Fruit fly (Drosophila melanogaster) whole organism, embryonic: ENCODE results near the gene CG3198.

ENCODE experiments used
- B-H2 ChIP-seq: fragments of 200-800 bp; sonication (Bioruptor generic); optimal IDR thresholded peaks from 2 replicates; lab custom pipeline; 2018; ENCODE audit warnings: missing biosample characterization, mild to moderate bottlenecking, missing genetic modification characterization
- C15 ChIP-seq: fragments of 200-800 bp; sonication (Bioruptor generic); IDR thresholded peaks from 3 replicates; pipeline ENCODE4 v1.3.6; 2022; ENCODE audit warnings: missing biosample characterization, missing genetic modification characterization
- CG11456 ChIP-seq: fragments of 200-800 bp; sonication (Bioruptor generic); IDR thresholded peaks from 3 replicates; pipeline ENCODE4 v1.3.6; 2022; ENCODE audit warnings: missing biosample characterization, missing genetic modification characterization
- CG12219 ChIP-seq: fragments of 200-800 bp; sonication (Bioruptor generic); optimal IDR thresholded peaks from 3 replicates; lab custom pipeline; 2018; ENCODE audit warnings: missing biosample characterization, mild to moderate bottlenecking, missing genetic modification characterization
- CG1233 ChIP-seq: fragments of 200-800 bp; sonication (Bioruptor generic); optimal IDR thresholded peaks from 4 replicates; lab custom pipeline; 2018; ENCODE audit warnings: missing biosample characterization, mild to moderate bottlenecking, missing genetic modification characterization
- CG13287 ChIP-seq: fragments of 200-800 bp; sonication (Bioruptor generic); IDR thresholded peaks from 2 replicates; pipeline ENCODE4 v1.3.6; 2022; ENCODE audit warnings: missing biosample characterization, missing genetic modification characterization; ENCODE audit not compliant: partially characterized antibody
- CG14441 ChIP-seq: fragments of 200-800 bp; sonication (Bioruptor generic); IDR thresholded peaks from 2 replicates; pipeline ENCODE4 v1.3.6; 2022; ENCODE audit warnings: missing biosample characterization, missing genetic modification characterization
- CG15514 ChIP-seq: fragments of 200-800 bp; sonication (Bioruptor generic); optimal IDR thresholded peaks from 3 replicates; lab custom pipeline; 2017; ENCODE audit warnings: missing biosample characterization, missing genetic modification characterization, mild to moderate bottlenecking, moderate library complexity, missing genetic modification reagents
- CG1603 ChIP-seq: fragments of 200-800 bp; sonication (Bioruptor generic); optimal IDR thresholded peaks from 2 replicates; lab custom pipeline; 2019; ENCODE audit warnings: missing biosample characterization, mild to moderate bottlenecking, missing genetic modification characterization, moderate library complexity
- CG17912 ChIP-seq: fragments of 200-800 bp; sonication (Bioruptor generic); optimal IDR thresholded peaks from 2 replicates; lab custom pipeline; 2018; ENCODE audit warnings: missing biosample characterization, mild to moderate bottlenecking, missing genetic modification characterization
- CG18476 ChIP-seq: fragments of 200-800 bp; sonication (Bioruptor generic); optimal IDR thresholded peaks from 2 replicates; lab custom pipeline; 2016; ENCODE audit warnings: missing biosample characterization, mild to moderate bottlenecking, missing genetic modification characterization
- CG2129 ChIP-seq: fragments of 200-800 bp; sonication (Bioruptor generic); IDR thresholded peaks from 2 replicates; pipeline ENCODE4 v1.3.6; 2022; ENCODE audit warnings: missing biosample characterization, missing genetic modification characterization; ENCODE audit not compliant: partially characterized antibody
- CG2889 ChIP-seq: fragments of 200-800 bp; sonication (Bioruptor generic); IDR thresholded peaks from 3 replicates; pipeline ENCODE4 v1.3.6; 2022; ENCODE audit warnings: missing biosample characterization, missing genetic modification characterization
- CG31224 ChIP-seq: fragments of 200-800 bp; sonication (Bioruptor generic); IDR thresholded peaks from 2 replicates; pipeline ENCODE4 v1.3.6; 2022; ENCODE audit warnings: missing biosample characterization, missing genetic modification characterization
- CG4282 ChIP-seq: fragments of 200-800 bp; sonication (Bioruptor generic); optimal IDR thresholded peaks from 2 replicates; lab custom pipeline; 2016; ENCODE audit warnings: missing biosample characterization, missing genetic modification characterization
- CG43689 ChIP-seq: fragments of 200-800 bp; sonication (Bioruptor generic); IDR thresholded peaks from 2 replicates; pipeline ENCODE4 v1.3.6; 2022; ENCODE audit warnings: missing biosample characterization, missing genetic modification characterization
- CG5180 ChIP-seq: fragments of 200-800 bp; sonication (Bioruptor generic); optimal IDR thresholded peaks from 3 replicates; lab custom pipeline; 2017; ENCODE audit warnings: missing biosample characterization, missing genetic modification characterization, mild to moderate bottlenecking, moderate library complexity, missing genetic modification reagents
- CG6813 ChIP-seq: fragments of 200-800 bp; sonication (Bioruptor generic); optimal IDR thresholded peaks from 2 replicates; lab custom pipeline; 2017; ENCODE audit warnings: missing biosample characterization, missing genetic modification characterization, mild to moderate bottlenecking, moderate library complexity, missing genetic modification reagents
- CG8924 ChIP-seq: fragments of 200-800 bp; optimal IDR thresholded peaks from 3 replicates; lab custom pipeline; 2019; ENCODE audit warnings: missing biosample characterization, mild to moderate bottlenecking, missing genetic modification characterization, moderate library complexity
- CG9727 ChIP-seq: fragments of 200-800 bp; sonication (Bioruptor generic); optimal IDR thresholded peaks from 3 replicates; lab custom pipeline; 2017; ENCODE audit warnings: missing biosample characterization, mild to moderate bottlenecking, missing genetic modification characterization
- CG9817 ChIP-seq: fragments of 200-800 bp; sonication (Bioruptor generic); optimal IDR thresholded peaks from 2 replicates; lab custom pipeline; 2018; ENCODE audit warnings: missing biosample characterization, mild to moderate bottlenecking, missing genetic modification characterization, moderate library complexity
- Camta ChIP-seq: fragments of 200-800 bp; sonication (Bioruptor generic); optimal IDR thresholded peaks from 2 replicates; lab custom pipeline; 2016; ENCODE audit warnings: missing biosample characterization, missing genetic modification characterization
- CkIIα-i1 ChIP-seq: fragments of 200-800 bp; sonication (Bioruptor generic); IDR thresholded peaks from 2 replicates; pipeline ENCODE4 v1.3.6; 2022; ENCODE audit warnings: missing biosample characterization, missing genetic modification characterization
- Dbx ChIP-seq: fragments of 200-800 bp; sonication (Bioruptor generic); IDR thresholded peaks from 3 replicates; pipeline ENCODE4 v1.3.6; 2022; ENCODE audit warnings: missing biosample characterization, missing genetic modification characterization
- Dref ChIP-seq: fragments of 200-800 bp; sonication (Bioruptor generic); IDR thresholded peaks from 2 replicates; pipeline ENCODE4 v1.3.6; 2022; ENCODE audit warnings: missing biosample characterization, missing genetic modification characterization
- GATAe ChIP-seq: fragments of 200-800 bp; sonication (Bioruptor generic); conservative IDR thresholded peaks from 2 replicates; pipeline ENCODE4 v1.3.6; 2022; ENCODE audit warnings: missing biosample characterization, missing genetic modification characterization
- H2.0 ChIP-seq: fragments of 200-800 bp; sonication (Bioruptor generic); IDR thresholded peaks from 2 replicates; pipeline ENCODE4 v1.3.6; 2022; ENCODE audit warnings: missing biosample characterization, missing genetic modification characterization
- Hey ChIP-seq: fragments of 200-800 bp; sonication (Bioruptor generic); optimal IDR thresholded peaks from 3 replicates; lab custom pipeline; 2018; ENCODE audit warnings: missing biosample characterization, mild to moderate bottlenecking, missing genetic modification characterization
- MTF-1 ChIP-seq: fragments of 200-800 bp; sonication (Bioruptor generic); optimal IDR thresholded peaks from 2 replicates; lab custom pipeline; 2018; ENCODE audit warnings: missing biosample characterization, mild to moderate bottlenecking, missing genetic modification characterization, borderline replicate concordance
- Med ChIP-seq: fragments of 200-800 bp; sonication (Bioruptor generic); peaks from one replicate; lab custom pipeline; 2016; ENCODE audit warnings: missing biosample characterization, missing genetic modification characterization, mild to moderate bottlenecking, inconsistent platforms, moderate library complexity
- NFAT ChIP-seq: fragments of 200-800 bp; sonication (Bioruptor generic); IDR thresholded peaks from 2 replicates; pipeline ENCODE4 v1.3.6; 2022; ENCODE audit warnings: missing biosample characterization, missing genetic modification characterization
- Nf-YC ChIP-seq: fragments of 200-800 bp; optimal IDR thresholded peaks from 3 replicates; lab custom pipeline; 2019; ENCODE audit warnings: missing biosample characterization, mild to moderate bottlenecking, missing genetic modification characterization, moderate library complexity
- Pdp1 ChIP-seq, 2 experiments: fragments of 200-800 bp; sonication (Bioruptor generic); optimal IDR thresholded peaks; 3 replicates each; lab custom pipeline; 2016; ENCODE audit warnings: missing biosample characterization in 2 of 2, missing genetic modification characterization in 2 of 2, mild to moderate bottlenecking in 1 of 2, moderate library complexity in 1 of 2
- Rfx ChIP-seq: fragments of 200-800 bp; sonication (Bioruptor generic); IDR thresholded peaks from 2 replicates; pipeline ENCODE4 v1.3.6; 2022; ENCODE audit warnings: missing biosample characterization, missing genetic modification characterization
- Usf ChIP-seq: fragments of 200-800 bp; sonication (Bioruptor generic); optimal IDR thresholded peaks from 2 replicates; lab custom pipeline; 2017; ENCODE audit warnings: missing genotype, missing biosample characterization, missing genetic modification characterization
- abd-A ChIP-seq: fragments of 200-800 bp; sonication (Bioruptor generic); optimal IDR thresholded peaks from 3 replicates; lab custom pipeline; 2019; ENCODE audit warnings: missing biosample characterization, mild to moderate bottlenecking, missing genetic modification characterization, moderate library complexity
- cato ChIP-seq: fragments of 200-800 bp; sonication (Bioruptor generic); optimal IDR thresholded peaks from 2 replicates; lab custom pipeline; 2016; ENCODE audit warnings: missing biosample characterization, missing genetic modification characterization, borderline replicate concordance
- cg ChIP-seq: fragments of 200-800 bp; sonication (Bioruptor generic); optimal IDR thresholded peaks from 3 replicates; lab custom pipeline; 2019; ENCODE audit warnings: missing biosample characterization, mild to moderate bottlenecking, missing genetic modification characterization, moderate library complexity
- chinmo ChIP-seq: fragments of 200-800 bp; sonication (Bioruptor generic); IDR thresholded peaks from 4 replicates; pipeline ENCODE4 v1.3.6; 2022; ENCODE audit warnings: missing biosample characterization, missing genetic modification characterization; ENCODE audit not compliant: partially characterized antibody
- crol ChIP-seq: fragments of 200-800 bp; sonication (Bioruptor generic); IDR thresholded peaks from 2 replicates; pipeline ENCODE4 v1.3.6; 2022; ENCODE audit warnings: missing biosample characterization, missing genetic modification characterization
- eve ChIP-seq, 2 experiments: fragments of >200 bp; optimal IDR thresholded peaks; 2 replicates each; lab custom pipeline; 2017; ENCODE audit warnings: missing biosample characterization in 2 of 2, missing genetic modification characterization in 2 of 2
- ewg ChIP-seq: fragments of 200-800 bp; sonication (Bioruptor generic); optimal IDR thresholded peaks from 3 replicates; lab custom pipeline; 2017; ENCODE audit warnings: mild to moderate bottlenecking, missing biosample characterization, missing genetic modification reagents, missing genetic modification characterization
- exex ChIP-seq: fragments of 200-800 bp; sonication (Bioruptor generic); optimal IDR thresholded peaks from 4 replicates; lab custom pipeline; 2018; ENCODE audit warnings: missing biosample characterization, mild to moderate bottlenecking, missing genetic modification characterization, moderate library complexity
- fru ChIP-seq: fragments of >200 bp; optimal IDR thresholded peaks from 2 replicates; lab custom pipeline; 2017
- sd ChIP-seq: fragments of 200-800 bp; sonication (Bioruptor generic); optimal IDR thresholded peaks from 3 replicates; lab custom pipeline; 2018; ENCODE audit warnings: missing biosample characterization, mild to moderate bottlenecking, missing genetic modification characterization, moderate library complexity
- sna ChIP-seq: fragments of 200-800 bp; sonication (Bioruptor generic); IDR thresholded peaks from 2 replicates; pipeline ENCODE4 v1.3.6; 2022; ENCODE audit warnings: missing biosample characterization, missing genetic modification characterization; ENCODE audit not compliant: partially characterized antibody
- sqz ChIP-seq: fragments of 200-800 bp; sonication (Bioruptor generic); optimal IDR thresholded peaks from 3 replicates; lab custom pipeline; 2018; ENCODE audit warnings: missing biosample characterization, mild to moderate bottlenecking, missing genetic modification characterization
- sug ChIP-seq: fragments of 200-800 bp; optimal IDR thresholded peaks from 2 replicates; lab custom pipeline; 2019; ENCODE audit warnings: missing biosample characterization, mild to moderate bottlenecking, missing genetic modification characterization, moderate library complexity
- unpg ChIP-seq: fragments of 200-800 bp; sonication (Bioruptor generic); optimal IDR thresholded peaks from 3 replicates; lab custom pipeline; 2018; ENCODE audit warnings: missing biosample characterization, mild to moderate bottlenecking, missing genetic modification characterization, moderate library complexity
- zf30C ChIP-seq: fragments of 200-800 bp; sonication (Bioruptor generic); optimal IDR thresholded peaks from 3 replicates; lab custom pipeline; 2018; ENCODE audit warnings: missing biosample characterization, mild to moderate bottlenecking, missing genetic modification characterization

The CG3198 gene

DNA sequence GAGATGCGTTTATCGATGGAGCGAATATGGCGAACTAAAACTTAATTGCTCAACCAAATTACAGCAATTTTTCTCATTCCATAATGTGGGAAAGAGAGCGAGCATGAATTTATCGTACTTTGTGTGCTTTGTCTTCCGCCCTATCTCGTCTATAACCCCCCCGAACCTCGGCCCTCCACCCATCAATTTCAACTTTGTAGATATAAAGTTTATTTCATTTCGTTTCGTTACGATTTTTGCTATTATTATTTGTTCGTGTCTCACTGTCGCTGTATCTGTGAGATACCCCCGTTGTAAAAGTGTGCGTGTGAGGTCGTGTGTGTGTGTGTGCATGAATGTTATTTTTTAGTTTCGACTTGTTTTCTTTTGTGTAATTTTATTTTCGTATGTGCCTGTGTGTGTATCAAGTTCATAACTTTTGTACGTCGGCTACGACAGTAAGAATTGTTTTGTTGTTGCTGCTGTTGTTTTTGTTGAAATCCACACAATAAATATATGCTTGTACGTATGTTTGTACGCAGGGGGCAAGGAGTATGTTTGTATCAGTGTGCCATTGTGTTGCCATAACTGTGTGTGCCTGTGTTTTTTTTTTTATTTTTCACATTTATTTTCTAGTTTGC is 34.9 kb upstream of the CG3198 start:
- TF ChIP-seq sna (GFP tag; lab: Robert Waterston, UW) = no peak
- peak; percentile 20; the same call in 1 of the 2 replicates for TF ChIP-seq Rfx (GFP tag; lab: Robert Waterston, UW)
- peak; percentile 58 for TF ChIP-seq exex
- peak; percentile 66 for TF ChIP-seq Med
- TF ChIP-seq CG31224 (GFP tag; lab: Robert Waterston, UW) = no peak
- TF ChIP-seq Camta (GFP tag; lab: Kevin White, UChicago) = no peak
- TF ChIP-seq C15 (GFP tag; lab: Robert Waterston, UW) = no peak
- TF ChIP-seq ewg (GFP tag; lab: Kevin White, UChicago) = no peak
- no peak for TF ChIP-seq CG12219 (GFP tag; lab: Kevin White, UChicago)
- TF ChIP-seq crol (GFP tag; lab: Robert Waterston, UW) = peak; percentile 60
- TF ChIP-seq CG18476 (GFP tag; lab: Kevin White, UChicago) = no peak
- TF ChIP-seq abd-A (tag; lab: Kevin White, UChicago) = peak; percentile 33
- no peak for TF ChIP-seq CG2129 (GFP tag; lab: Robert Waterston, UW)
- no peak for TF ChIP-seq zf30C (GFP tag; lab: Kevin White, UChicago)
- peak; percentile 81 for TF ChIP-seq cg
- no peak for TF ChIP-seq Dbx (GFP tag; lab: Robert Waterston, UW)
- no peak for TF ChIP-seq CG6813
- TF ChIP-seq B-H2 (GFP tag; lab: Kevin White, UChicago) = peak; percentile 24
- no peak for TF ChIP-seq CG9817 (tag; lab: Kevin White, UChicago)
- no peak for TF ChIP-seq CG43689 (GFP tag; lab: Robert Waterston, UW)
- no peak for TF ChIP-seq H2.0 (GFP tag; lab: Robert Waterston, UW)
- peak; percentile 22 for TF ChIP-seq CG15514 (GFP tag; lab: Kevin White, UChicago)
- TF ChIP-seq NFAT (GFP tag; lab: Robert Waterston, UW) = no peak
- no peak for TF ChIP-seq MTF-1 (GFP tag; lab: Kevin White, UChicago)
- peak; percentile 24 for TF ChIP-seq CG8924
- no peak for TF ChIP-seq CG13287
- peak; percentile 13 for TF ChIP-seq sug (tag; lab: Kevin White, UChicago)
- TF ChIP-seq unpg (GFP tag; lab: Kevin White, UChicago) = no peak
- TF ChIP-seq CG4282 = no peak
- no peak for TF ChIP-seq CG9727
- no peak for TF ChIP-seq fru (lab: Kevin White, UChicago)
- TF ChIP-seq GATAe = peak; percentile 23; the same call in 1 of the 2 replicates
- TF ChIP-seq cato (GFP tag; lab: Kevin White, UChicago) = no peak
- TF ChIP-seq Dref (GFP tag; lab: Robert Waterston, UW) = no peak
- no peak for TF ChIP-seq Hey
- no peak for TF ChIP-seq Nf-YC (tag; lab: Kevin White, UChicago)
- peak in 1 of 2 experiments; percentile 15 for TF ChIP-seq Pdp1 (GFP tag; optimal IDR thresholded peaks at IDR 0.05; lab: Kevin White, UChicago)
- TF ChIP-seq sqz (GFP tag; lab: Kevin White, UChicago) = peak; percentile 31
- peak; percentile 20 for TF ChIP-seq sd (tag; lab: Kevin White, UChicago)
- TF ChIP-seq CkIIα-i1 (GFP tag; lab: Robert Waterston, UW) = no peak
- no peak for TF ChIP-seq CG17912 (GFP tag; lab: Kevin White, UChicago)
- no peak for TF ChIP-seq CG1233 (GFP tag; lab: Kevin White, UChicago)
- peak; percentile 80 for TF ChIP-seq CG14441 (GFP tag; lab: Robert Waterston, UW)
- TF ChIP-seq CG5180 (GFP tag; lab: Kevin White, UChicago) = peak; percentile 54
- TF ChIP-seq CG1603 (tag; lab: Kevin White, UChicago) = no peak
- TF ChIP-seq CG11456 (GFP tag; lab: Robert Waterston, UW) = no peak
- peak in 1 of 2 experiments; percentile 82 for TF ChIP-seq eve (GFP tag; optimal IDR thresholded peaks at IDR 0.05; lab: Kevin White, UChicago)
- no peak for TF ChIP-seq chinmo (GFP tag; lab: Robert Waterston, UW)
- no peak for TF ChIP-seq CG2889 (GFP tag; lab: Robert Waterston, UW)
- no peak for TF ChIP-seq Usf (GFP tag; lab: Kevin White, UChicago)
